Fruit fly (Drosophila melanogaster) whole organism, pupa: Measurements from ENCODE around the gene Naam.
A peak's percentile ranks its signal among the peaks of the same experiment; 100 is the strongest.

ENCODE experiments used
- CG10348 ChIP-seq: fragments of 200-800 bp; sonication (Bioruptor generic); IDR thresholded peaks from 2 replicates; pipeline ENCODE4 v1.3.6; 2022; ENCODE audit warnings: missing biosample characterization, missing genetic modification characterization
- CG12605 ChIP-seq: fragments of 200-800 bp; sonication (Bioruptor generic); IDR thresholded peaks from 2 replicates; pipeline ENCODE4 v1.3.6; 2022; ENCODE audit warnings: missing biosample characterization, missing genetic modification characterization
- CG13204 ChIP-seq: fragments of 200-800 bp; sonication (Bioruptor generic); optimal IDR thresholded peaks from 2 replicates; lab custom pipeline; 2018; ENCODE audit warnings: missing biosample characterization, mild to moderate bottlenecking, missing genetic modification characterization, moderate library complexity
- CG14655 ChIP-seq: fragments of 200-800 bp; sonication (Bioruptor generic); optimal IDR thresholded peaks from 3 replicates; lab custom pipeline; 2017; ENCODE audit warnings: mild to moderate bottlenecking, missing biosample characterization, missing genetic modification reagents, missing genetic modification characterization
- CG15710 ChIP-seq: fragments of 200-800 bp; sonication (Bioruptor generic); optimal IDR thresholded peaks from 2 replicates; lab custom pipeline; 2018; ENCODE audit warnings: missing biosample characterization, mild to moderate bottlenecking, missing genetic modification characterization, moderate library complexity
- CG17806 ChIP-seq: fragments of 200-800 bp; sonication (Bioruptor generic); optimal IDR thresholded peaks from 2 replicates; lab custom pipeline; 2018; ENCODE audit warnings: missing biosample characterization, mild to moderate bottlenecking, missing genetic modification characterization, moderate library complexity
- CG32121 ChIP-seq: fragments of 200-800 bp; sonication (Bioruptor generic); IDR thresholded peaks from 2 replicates; pipeline ENCODE4 v1.3.6; 2022; ENCODE audit warnings: missing biosample characterization, missing genetic modification characterization
- CG34367 ChIP-seq: fragments of 200-800 bp; sonication (Bioruptor generic); optimal IDR thresholded peaks from 2 replicates; lab custom pipeline; 2018; ENCODE audit warnings: missing biosample characterization, mild to moderate bottlenecking, missing genetic modification characterization
- CG4496 ChIP-seq: fragments of 200-800 bp; sonication (Bioruptor generic); IDR thresholded peaks from 3 replicates; pipeline ENCODE4 v1.3.6; 2022; ENCODE audit warnings: missing biosample characterization, missing genetic modification characterization
- CG8159 ChIP-seq: fragments of 200-800 bp; sonication (Bioruptor generic); optimal IDR thresholded peaks from 3 replicates; lab custom pipeline; 2018; ENCODE audit warnings: missing biosample characterization, mild to moderate bottlenecking, missing genetic modification characterization, moderate library complexity
- CG8301 ChIP-seq: fragments of 200-800 bp; sonication (Bioruptor generic); optimal IDR thresholded peaks from 2 replicates; lab custom pipeline; 2018; ENCODE audit warnings: missing biosample characterization, mild to moderate bottlenecking, missing genetic modification characterization
- CG9948 ChIP-seq: fragments of 200-800 bp; sonication (Bioruptor generic); optimal IDR thresholded peaks from 2 replicates; lab custom pipeline; 2018; ENCODE audit warnings: missing biosample characterization, mild to moderate bottlenecking, missing genetic modification characterization, moderate library complexity
- D1 ChIP-seq: fragments of 200-800 bp; sonication (Bioruptor generic); optimal IDR thresholded peaks from 2 replicates; lab custom pipeline; 2018; ENCODE audit warnings: missing biosample characterization, mild to moderate bottlenecking, missing genetic modification characterization, moderate library complexity
- EcR ChIP-seq: fragments of 200-800 bp; sonication (Bioruptor generic); optimal IDR thresholded peaks from 3 replicates; lab custom pipeline; 2019; ENCODE audit warnings: missing biosample characterization, missing genetic modification characterization, mild to moderate bottlenecking, moderate library complexity, missing genetic modification reagents
- Ets98B ChIP-seq: fragments of 200-800 bp; sonication (Bioruptor generic); IDR thresholded peaks from 2 replicates; pipeline ENCODE4 v1.3.6; 2022; ENCODE audit warnings: missing biosample characterization, missing genetic modification characterization
- Pif1A ChIP-seq: fragments of 200-800 bp; sonication (Bioruptor generic); optimal IDR thresholded peaks from 3 replicates; lab custom pipeline; 2016; ENCODE audit warnings: missing biosample characterization, missing genetic modification characterization
- Pif1B ChIP-seq: fragments of 200-800 bp; sonication (Bioruptor generic); optimal IDR thresholded peaks from 3 replicates; lab custom pipeline; 2016; ENCODE audit warnings: missing biosample characterization, missing genetic modification characterization
- Snoo ChIP-seq: fragments of 200-800 bp; sonication (Bioruptor generic); optimal IDR thresholded peaks from 3 replicates; lab custom pipeline; 2017; ENCODE audit warnings: missing biosample characterization, mild to moderate bottlenecking, missing genetic modification characterization, inconsistent platforms
- fd96Ca ChIP-seq: fragments of 200-800 bp; sonication (Bioruptor generic); IDR thresholded peaks from 3 replicates; pipeline ENCODE4 v1.3.6; 2022; ENCODE audit warnings: missing biosample characterization, missing genetic modification characterization
- gl ChIP-seq: fragments of 200-800 bp; sonication (Bioruptor generic); optimal IDR thresholded peaks from 2 replicates; lab custom pipeline; 2018; ENCODE audit warnings: missing biosample characterization, mild to moderate bottlenecking, missing genetic modification characterization
- rn ChIP-seq: fragments of 200-800 bp; sonication (Bioruptor generic); IDR thresholded peaks from 2 replicates; pipeline ENCODE4 v1.3.6; 2022; ENCODE audit warnings: missing biosample characterization, missing genetic modification characterization

Gene Naam

DNA sequence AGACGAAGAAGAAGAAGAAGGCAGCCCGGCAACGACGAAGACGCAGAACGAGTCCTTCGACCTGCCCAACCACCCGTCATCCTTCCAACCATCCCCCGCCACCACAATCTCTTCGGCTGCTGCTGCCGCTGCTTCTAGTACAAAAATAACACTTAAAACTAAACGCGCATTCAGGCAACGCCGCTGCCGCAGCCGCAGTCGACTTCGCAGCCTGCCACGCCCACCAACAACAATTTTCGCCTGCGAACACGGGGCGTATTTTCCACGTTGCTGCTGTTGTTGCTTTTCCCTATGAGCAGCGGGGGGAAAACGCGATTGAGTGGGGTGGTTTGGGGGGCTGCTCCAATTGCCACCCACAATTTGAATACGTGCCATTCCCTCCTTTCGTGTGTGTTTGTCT is 56.6 kb downstream of the Naam start:
- no peak for TF ChIP-seq CG17806
- TF ChIP-seq CG15710 (tag; lab: Kevin White, UChicago) = no peak
- no peak for TF ChIP-seq CG32121 (GFP tag; lab: Robert Waterston, UW)
- TF ChIP-seq EcR (GFP tag; lab: Kevin White, UChicago) = no peak
- no peak for TF ChIP-seq CG8301
- TF ChIP-seq CG10348 = no peak
- no peak for TF ChIP-seq fd96Ca
- TF ChIP-seq CG13204 (GFP tag; lab: Kevin White, UChicago) = no peak
- TF ChIP-seq D1 = no peak
- no peak for TF ChIP-seq CG8159 (tag; lab: Kevin White, UChicago)
- no peak for TF ChIP-seq gl (tag; lab: Kevin White, UChicago)

dm6 chr3R:19730415-19730814 is 59.2 kb downstream of the Naam start, which contains the start of gene GluClalpha:
GluClalpha (plus strand) TSS chr3R:19730715.
- TF ChIP-seq CG10348 = no peak
- TF ChIP-seq CG8301 = no peak
- TF ChIP-seq Snoo (tag; lab: Kevin White, UChicago) = no peak
- no peak for TF ChIP-seq fd96Ca
- TF ChIP-seq CG9948 (tag; lab: Kevin White, UChicago) = no peak
- TF ChIP-seq CG4496 = no peak
- no peak for TF ChIP-seq CG34367 (tag; lab: Kevin White, UChicago)
- TF ChIP-seq Ets98B (GFP tag; lab: Robert Waterston, UW) = no peak
- TF ChIP-seq EcR (GFP tag; lab: Kevin White, UChicago) = no peak
- no peak for TF ChIP-seq CG17806
- TF ChIP-seq gl (tag; lab: Kevin White, UChicago) = no peak
- TF ChIP-seq CG8159 (tag; lab: Kevin White, UChicago) = no peak
- TF ChIP-seq CG13204 (GFP tag; lab: Kevin White, UChicago) = no peak
- no peak for TF ChIP-seq Pif1B (GFP tag; lab: Kevin White, UChicago)
- no peak for TF ChIP-seq CG12605 (GFP tag; lab: Robert Waterston, UW)
- TF ChIP-seq, all 21 proteins: peak for 0

DNA sequence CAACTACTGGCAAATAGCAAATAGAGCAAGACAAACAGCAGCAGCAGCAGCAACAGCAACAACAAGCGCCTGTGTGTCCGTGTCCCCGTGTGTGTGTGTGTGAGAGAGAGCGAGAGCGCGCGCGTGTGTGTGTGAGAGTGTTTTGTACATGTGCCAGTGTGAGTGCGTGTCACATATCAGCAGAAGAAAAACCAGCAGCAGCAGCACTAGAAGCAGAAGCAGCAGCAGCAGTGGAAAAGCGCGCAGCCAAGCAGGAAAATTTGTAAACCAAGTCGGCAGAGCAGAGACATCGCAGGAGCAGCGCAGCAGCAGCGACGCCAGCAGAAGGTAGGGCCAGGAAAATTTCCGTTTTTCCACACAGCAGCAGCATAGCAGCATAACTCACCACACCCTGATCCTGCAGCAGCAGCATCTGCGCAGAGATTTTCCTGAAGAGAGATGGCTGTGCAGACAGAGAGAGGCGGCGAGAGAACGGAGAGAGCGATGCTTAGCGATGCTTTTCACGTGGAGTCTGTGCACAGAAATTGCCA is 59.8 kb downstream of the Naam start:
- no peak for TF ChIP-seq CG8159 (tag; lab: Kevin White, UChicago)
- 0 out of 2 replicates have a peak, but pooled peaks have one; percentile 11 for TF ChIP-seq rn (GFP tag; lab: Robert Waterston, UW)
- TF ChIP-seq CG14655 (GFP tag; lab: Kevin White, UChicago) = no peak

DNA sequence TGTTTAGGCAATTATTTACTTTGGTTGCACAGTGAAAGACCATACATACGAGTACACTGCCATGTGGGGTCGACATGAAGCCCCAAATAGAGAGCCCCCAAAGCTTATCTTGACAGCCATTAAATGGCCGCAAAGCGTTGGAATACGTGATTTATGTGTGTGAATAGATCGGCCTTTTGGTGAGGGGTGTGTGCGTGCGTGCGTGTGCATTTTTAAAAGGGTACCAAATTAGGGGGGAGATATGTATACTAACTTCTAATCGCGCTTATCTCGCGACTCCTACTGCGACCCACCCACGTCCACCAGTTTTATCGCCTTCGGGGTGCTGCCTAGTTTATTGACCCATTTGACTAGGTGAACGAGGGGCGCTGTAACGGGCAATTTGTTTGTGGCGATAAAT is 71.6 kb downstream of the Naam start:
- TF ChIP-seq CG12605 (GFP tag; lab: Robert Waterston, UW) = no peak
- TF ChIP-seq gl (tag; lab: Kevin White, UChicago) = no peak
- no peak for TF ChIP-seq rn (GFP tag; lab: Robert Waterston, UW)
- no peak for TF ChIP-seq CG9948 (tag; lab: Kevin White, UChicago)
- no peak for TF ChIP-seq Ets98B (GFP tag; lab: Robert Waterston, UW)
- TF ChIP-seq CG17806 = no peak
- no peak for TF ChIP-seq fd96Ca
- TF ChIP-seq CG14655 (GFP tag; lab: Kevin White, UChicago) = no peak
- no peak for TF ChIP-seq CG4496
- TF ChIP-seq CG15710 (tag; lab: Kevin White, UChicago) = no peak
- no peak for TF ChIP-seq D1
- no peak for TF ChIP-seq Pif1A (GFP tag; lab: Kevin White, UChicago)
- no peak for TF ChIP-seq Snoo (tag; lab: Kevin White, UChicago)
- no peak for TF ChIP-seq CG8159 (tag; lab: Kevin White, UChicago)
- TF ChIP-seq CG34367 (tag; lab: Kevin White, UChicago) = no peak
